Worm (Caenorhabditis elegans): ENCODE results near the gene C06A1.7.

Gene C06A1.7

DNA sequence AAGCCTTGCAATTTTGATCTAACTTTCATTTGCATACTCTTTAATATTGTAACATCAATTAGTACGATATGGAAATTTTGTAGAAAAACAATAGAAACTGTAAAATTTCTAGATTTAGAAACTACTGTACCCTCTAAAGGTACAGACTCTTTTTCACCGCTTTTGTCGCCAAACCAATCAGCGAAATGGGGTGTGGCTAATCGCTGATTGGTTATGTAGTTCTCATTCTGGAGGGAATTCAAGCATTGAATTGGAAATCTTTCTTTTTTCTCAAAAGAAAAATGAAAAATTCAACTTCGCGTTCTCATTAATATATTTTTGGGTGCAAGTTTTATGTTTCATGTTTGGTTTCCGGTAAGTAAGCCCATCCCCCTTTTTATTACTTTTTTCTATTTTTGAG is 38.9 kb downstream of the C06A1.7 start:
- TF ChIP-seq zip-8 (tag; optimal IDR thresholded peaks at IDR 0.05): no peak
- TF ChIP-seq ham-2 (GFP tag; optimal IDR thresholded peaks at IDR 0.05): no peak
- TF ChIP-seq nhr-28 (tag; optimal IDR thresholded peaks at IDR 0.05): no peak
- no peak for TF ChIP-seq unc-39 (tag; optimal IDR thresholded peaks at IDR 0.05)
- TF ChIP-seq hlh-1 (tag; optimal IDR thresholded peaks at IDR 0.05): no peak
- no peak for TF ChIP-seq ztf-11 (tag; optimal IDR thresholded peaks at IDR 0.05)
- TF ChIP-seq mep-1 (tag; optimal IDR thresholded peaks at IDR 0.05): no peak
- TF ChIP-seq lin-13 (tag; optimal IDR thresholded peaks at IDR 0.05): no peak
- TF ChIP-seq sptf-1 (tag; optimal IDR thresholded peaks at IDR 0.05): no peak
- no peak for TF ChIP-seq bed-3 (GFP tag; optimal IDR thresholded peaks at IDR 0.05)
- no peak for TF ChIP-seq snpc-4 (tag; optimal IDR thresholded peaks at IDR 0.05)
- TF ChIP-seq nhr-237 (tag; optimal IDR thresholded peaks at IDR 0.05): no peak

DNA sequence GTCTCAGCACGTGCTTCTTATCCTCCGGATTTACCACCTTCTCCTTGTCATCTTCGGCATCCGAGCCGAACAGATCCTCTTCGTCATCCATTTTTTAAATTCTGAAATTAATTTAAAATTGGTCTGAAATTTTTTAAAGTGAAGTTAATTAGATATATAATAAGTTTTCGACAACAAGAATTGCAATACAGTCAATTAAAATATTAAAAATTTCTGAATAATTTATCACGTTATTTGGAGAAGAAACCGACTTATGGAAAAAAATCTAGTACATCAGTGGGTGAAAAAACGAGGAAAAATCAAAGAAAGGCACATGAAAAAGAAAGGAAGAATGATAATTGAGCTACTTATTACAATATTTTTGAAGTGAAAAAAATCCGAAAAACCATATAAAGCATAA is 40.8 kb downstream of the C06A1.7 start, which contains the start of gene taf-13:
TSS of gene taf-13 (minus strand) at position 101 of the 400 bp plus-strand sequence.
- no peak for TF ChIP-seq lsy-2 (tag; optimal IDR thresholded peaks at IDR 0.05)
- TF ChIP-seq ztf-11 (tag; optimal IDR thresholded peaks at IDR 0.05): no peak
- no peak for TF ChIP-seq elt-3 (tag; optimal IDR thresholded peaks at IDR 0.05)
- no peak for TF ChIP-seq ceh-39 (tag; optimal IDR thresholded peaks at IDR 0.05)
- TF ChIP-seq cnd-1 (tag; optimal IDR thresholded peaks at IDR 0.05): no peak
- no peak for TF ChIP-seq zip-8 (tag; optimal IDR thresholded peaks at IDR 0.05)
- TF ChIP-seq ham-2 (GFP tag; optimal IDR thresholded peaks at IDR 0.05): no peak
- TF ChIP-seq nhr-237 (tag; optimal IDR thresholded peaks at IDR 0.05): no peak

DNA sequence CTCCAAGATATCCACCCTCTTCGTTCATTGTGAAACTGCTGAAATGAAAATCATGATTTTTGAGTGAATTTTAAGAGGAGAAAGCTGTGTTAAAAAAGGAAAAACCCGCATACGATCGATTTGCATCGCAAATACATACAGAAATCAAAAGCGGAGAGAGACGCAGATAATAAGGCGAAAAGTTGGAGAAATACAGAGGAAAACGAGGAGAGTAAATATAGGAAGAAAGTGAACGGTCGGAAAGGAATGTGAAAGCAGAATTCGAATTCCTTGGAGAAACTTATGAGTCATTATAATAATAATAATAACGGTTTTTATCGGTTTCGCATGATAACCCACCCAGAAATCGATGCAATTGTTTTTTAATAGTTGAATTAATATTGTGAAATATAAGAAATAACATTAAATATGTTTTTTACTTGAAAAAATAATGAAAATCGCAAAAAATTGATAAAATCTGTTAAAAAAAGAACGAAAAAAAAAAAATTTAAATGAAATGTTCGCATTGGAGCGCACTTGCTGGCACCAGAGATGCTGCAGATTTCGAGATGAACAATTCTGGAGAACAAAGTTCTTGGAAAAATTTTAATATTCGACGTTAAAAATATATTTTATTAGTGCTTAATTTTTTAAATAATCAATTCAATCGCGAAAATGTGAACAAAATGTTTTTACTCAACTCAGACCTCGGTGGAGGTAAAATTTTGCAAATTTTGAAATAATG is 42.7 kb downstream of the C06A1.7 start, which contains the start of gene ccm-3:
TSS of gene ccm-3 (minus strand) at position 38 of the 724 bp plus-strand sequence.
- TF ChIP-seq ces-1 (GFP tag; optimal IDR thresholded peaks at IDR 0.05) (peak; percentile 56), blmp-1 (tag; optimal IDR thresholded peaks at IDR 0.05) (peak; percentile 81), pha-4 (tag; optimal IDR thresholded peaks at IDR 0.05) (peak; percentile 25), zip-8 (tag; optimal IDR thresholded peaks at IDR 0.05) (no peak)

DNA sequence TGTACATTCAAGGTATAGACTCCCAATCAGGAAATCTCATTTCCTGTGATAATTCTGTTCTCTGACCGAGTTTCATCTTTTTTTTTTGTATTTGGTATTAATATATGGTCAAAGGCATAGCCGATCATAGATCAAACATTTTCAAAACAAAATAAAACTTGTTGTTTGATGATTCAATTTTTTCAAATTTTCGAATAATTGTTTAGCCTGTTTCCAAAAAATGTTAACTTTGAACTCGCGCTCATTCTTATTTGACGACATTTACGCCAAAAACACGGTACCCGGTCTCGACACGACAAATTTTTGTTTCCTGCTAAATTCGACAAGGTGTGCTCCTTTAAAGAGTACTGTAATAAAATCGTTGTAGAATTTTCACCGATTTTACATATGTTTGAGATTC is 44.1 kb downstream of the C06A1.7 start:
- TF ChIP-seq lsy-2 (tag; optimal IDR thresholded peaks at IDR 0.05) (no peak), blmp-1 (tag; optimal IDR thresholded peaks at IDR 0.05) (no peak), flh-1 (GFP tag; optimal IDR thresholded peaks at IDR 0.05) (no peak), sem-2 (GFP tag; optimal IDR thresholded peaks at IDR 0.05) (no peak), drap-1 (GFP tag; optimal IDR thresholded peaks at IDR 0.05) (no peak), lin-32 (GFP tag; optimal IDR thresholded peaks at IDR 0.05) (no peak), mls-2 (tag; optimal IDR thresholded peaks at IDR 0.05) (no peak), hlh-1 (tag; optimal IDR thresholded peaks at IDR 0.05) (no peak), cnd-1 (tag; optimal IDR thresholded peaks at IDR 0.05) (no peak)

- no peak for TF ChIP-seq sptf-1 (tag; optimal IDR thresholded peaks at IDR 0.05)
- TF ChIP-seq elt-3 (tag; optimal IDR thresholded peaks at IDR 0.05): no peak
- no peak for TF ChIP-seq nhr-76 (tag; optimal IDR thresholded peaks at IDR 0.05)
- peak; percentile 14 for TF ChIP-seq pha-4 (tag; optimal IDR thresholded peaks at IDR 0.05)
- no peak for TF ChIP-seq lin-13 (tag; optimal IDR thresholded peaks at IDR 0.05)
Observed at ce11 chrII:10612743-10613142, 48.1 kb downstream of the C06A1.7 start, which contains the start of gene C14A4.12. Gene C14A4.12 (plus strand): TSS chrII:10613043.
